Fruit fly (Drosophila melanogaster) whole organism, embryonic: ENCODE data around the gene Rbp1-like.

Experiments used
- CG10267 ChIP-seq: fragments of 200-800 bp; sonication (Bioruptor generic); optimal IDR thresholded peaks from 2 replicates; lab custom pipeline; 2018; ENCODE audit warnings: missing biosample characterization, mild to moderate bottlenecking, missing genetic modification characterization, moderate library complexity
- CG10366 ChIP-seq: fragments of 200-800 bp; sonication (Bioruptor generic); IDR thresholded peaks from 2 replicates; pipeline ENCODE4 v1.3.6; 2022; ENCODE audit warnings: missing biosample characterization, missing genetic modification characterization
- CG11723 ChIP-seq: fragments of 200-800 bp; sonication (Bioruptor generic); optimal IDR thresholded peaks from 2 replicates; lab custom pipeline; 2017; ENCODE audit warnings: missing biosample characterization, mild to moderate bottlenecking, missing genetic modification characterization
- CG12299 ChIP-seq: fragments of 200-800 bp; sonication (Bioruptor generic); optimal IDR thresholded peaks from 2 replicates; lab custom pipeline; 2018; ENCODE audit warnings: missing biosample characterization, mild to moderate bottlenecking, missing genetic modification characterization
- CG13424 ChIP-seq: fragments of 200-800 bp; sonication (Bioruptor generic); optimal IDR thresholded peaks from 2 replicates; lab custom pipeline; 2019; ENCODE audit warnings: missing biosample characterization, mild to moderate bottlenecking, missing genetic modification characterization, moderate library complexity
- CG15514 ChIP-seq: fragments of 200-800 bp; sonication (Bioruptor generic); optimal IDR thresholded peaks from 3 replicates; lab custom pipeline; 2017; ENCODE audit warnings: missing biosample characterization, missing genetic modification characterization, mild to moderate bottlenecking, moderate library complexity, missing genetic modification reagents
- CG18764 ChIP-seq: fragments of 200-800 bp; sonication (Bioruptor generic); optimal IDR thresholded peaks from 3 replicates; lab custom pipeline; 2016; ENCODE audit warnings: missing biosample characterization, missing genetic modification characterization
- CG2116 ChIP-seq: fragments of 200-800 bp; sonication (Bioruptor generic); optimal IDR thresholded peaks from 3 replicates; lab custom pipeline; 2018; ENCODE audit warnings: missing biosample characterization, mild to moderate bottlenecking, missing genetic modification characterization
- CG3163 ChIP-seq: fragments of 200-800 bp; sonication (Bioruptor generic); optimal IDR thresholded peaks from 3 replicates; lab custom pipeline; 2016; ENCODE audit warnings: missing biosample characterization, missing genetic modification characterization
- CG32772 ChIP-seq: fragments of 200-800 bp; sonication (Bioruptor generic); IDR thresholded peaks from 2 replicates; pipeline ENCODE4 v1.3.6; 2022; ENCODE audit warnings: missing biosample characterization, missing genetic modification characterization
- CG42726 ChIP-seq: fragments of 200-800 bp; sonication (Bioruptor generic); IDR thresholded peaks from 2 replicates; pipeline ENCODE4 v1.3.6; 2022; ENCODE audit warnings: missing biosample characterization, missing genetic modification characterization; ENCODE audit not compliant: partially characterized antibody
- CG6791 ChIP-seq: fragments of 200-800 bp; sonication (Bioruptor generic); IDR thresholded peaks from 3 replicates; pipeline ENCODE4 v1.3.6; 2022; ENCODE audit warnings: missing biosample characterization, missing genetic modification characterization; ENCODE audit not compliant: partially characterized antibody
- CG6813 ChIP-seq: fragments of 200-800 bp; sonication (Bioruptor generic); optimal IDR thresholded peaks from 2 replicates; lab custom pipeline; 2017; ENCODE audit warnings: missing biosample characterization, missing genetic modification characterization, mild to moderate bottlenecking, moderate library complexity, missing genetic modification reagents
- CG7745 ChIP-seq: fragments of 200-800 bp; sonication (Bioruptor generic); optimal IDR thresholded peaks from 2 replicates; lab custom pipeline; 2018; ENCODE audit warnings: missing biosample characterization, mild to moderate bottlenecking, missing genetic modification characterization, moderate library complexity
- CTCF ChIP-seq: fragments of 200-800 bp; sonication (Bioruptor generic); optimal IDR thresholded peaks from 2 replicates; lab custom pipeline; 2017; ENCODE audit warnings: missing biosample characterization, mild to moderate bottlenecking, missing genetic modification characterization, moderate library complexity
- CoRest ChIP-seq: fragments of 200-800 bp; sonication (Bioruptor generic); optimal IDR thresholded peaks from 3 replicates; lab custom pipeline; 2018; ENCODE audit warnings: missing biosample characterization, mild to moderate bottlenecking, missing genetic modification characterization, moderate library complexity
- Gug ChIP-seq: fragments of 200-800 bp; sonication (Bioruptor generic); IDR thresholded peaks from 4 replicates; pipeline ENCODE4 v1.3.6; 2022; ENCODE audit warnings: missing biosample characterization, missing genetic modification characterization
- HLHmδ ChIP-seq: fragments of 200-800 bp; sonication (Bioruptor generic); optimal IDR thresholded peaks from 2 replicates; lab custom pipeline; 2018; ENCODE audit warnings: missing biosample characterization, mild to moderate bottlenecking, missing genetic modification characterization, moderate library complexity
- Hand ChIP-seq: fragments of 200-800 bp; sonication (Bioruptor generic); optimal IDR thresholded peaks from 2 replicates; lab custom pipeline; 2017; ENCODE audit warnings: mild to moderate bottlenecking, missing biosample characterization, missing genetic modification reagents, missing genetic modification characterization
- HmgD ChIP-seq: fragments of 200-800 bp; sonication (Bioruptor generic); optimal IDR thresholded peaks from 3 replicates; lab custom pipeline; 2016; ENCODE audit warnings: missing biosample characterization, missing genetic modification characterization
- HmgZ ChIP-seq: fragments of 200-800 bp; sonication (Bioruptor generic); optimal IDR thresholded peaks from 2 replicates; lab custom pipeline; 2018; ENCODE audit warnings: missing biosample characterization, mild to moderate bottlenecking, missing genetic modification characterization
- Jarid2 ChIP-seq: fragments of 200-800 bp; sonication (Bioruptor generic); optimal IDR thresholded peaks from 3 replicates; lab custom pipeline; 2017; ENCODE audit warnings: mild to moderate bottlenecking, missing biosample characterization, missing genetic modification reagents, missing genetic modification characterization
- Lhr ChIP-seq: fragments of 200-800 bp; sonication (Bioruptor generic); optimal IDR thresholded peaks from 3 replicates; lab custom pipeline; 2017; ENCODE audit warnings: mild to moderate bottlenecking, missing biosample characterization, missing genetic modification reagents, missing genetic modification characterization
- Lpt ChIP-seq: fragments of >200 bp; optimal IDR thresholded peaks from 2 replicates; lab custom pipeline; 2018; ENCODE audit warnings: missing biosample characterization, missing genetic modification characterization
- MTF-1 ChIP-seq: fragments of 200-800 bp; sonication (Bioruptor generic); optimal IDR thresholded peaks from 2 replicates; lab custom pipeline; 2018; ENCODE audit warnings: missing biosample characterization, mild to moderate bottlenecking, missing genetic modification characterization, borderline replicate concordance
- Ravus ChIP-seq: fragments of 200-800 bp; sonication (Bioruptor generic); IDR thresholded peaks from 2 replicates; pipeline ENCODE4 v1.3.6; 2022; ENCODE audit warnings: missing biosample characterization, missing genetic modification characterization
- Rfx ChIP-seq: fragments of 200-800 bp; sonication (Bioruptor generic); IDR thresholded peaks from 2 replicates; pipeline ENCODE4 v1.3.6; 2022; ENCODE audit warnings: missing biosample characterization, missing genetic modification characterization
- Six4 ChIP-seq: fragments of 200-800 bp; sonication (Bioruptor generic); optimal IDR thresholded peaks from 2 replicates; lab custom pipeline; 2016; ENCODE audit warnings: missing biosample characterization, missing genetic modification characterization
- Sox102F ChIP-seq: fragments of 200-800 bp; sonication (Bioruptor generic); optimal IDR thresholded peaks from 2 replicates; lab custom pipeline; 2018; ENCODE audit warnings: missing biosample characterization, mild to moderate bottlenecking, missing genetic modification characterization, moderate library complexity
- ara ChIP-seq: fragments of 200-800 bp; sonication (Bioruptor generic); IDR thresholded peaks from 2 replicates; pipeline ENCODE4 v1.3.6; 2022; ENCODE audit warnings: missing biosample characterization, missing genetic modification characterization
- bowl ChIP-seq: fragments of 200-800 bp; sonication (Bioruptor generic); IDR thresholded peaks from 2 replicates; pipeline ENCODE4 v1.3.6; 2022; ENCODE audit warnings: missing biosample characterization, missing genetic modification characterization
- cad ChIP-seq: fragments of >200 bp; optimal IDR thresholded peaks from 2 replicates; lab custom pipeline; 2017; ENCODE audit warnings: missing biosample characterization, missing genetic modification characterization
- cg ChIP-seq: fragments of 200-800 bp; sonication (Bioruptor generic); optimal IDR thresholded peaks from 3 replicates; lab custom pipeline; 2019; ENCODE audit warnings: missing biosample characterization, mild to moderate bottlenecking, missing genetic modification characterization, moderate library complexity
- disco-r ChIP-seq: fragments of 200-800 bp; sonication (Bioruptor generic); optimal IDR thresholded peaks from 2 replicates; lab custom pipeline; 2016; ENCODE audit warnings: missing biosample characterization, missing genetic modification characterization
- dm ChIP-seq: fragments of 200-800 bp; sonication (Bioruptor generic); optimal IDR thresholded peaks from 3 replicates; lab custom pipeline; 2016; ENCODE audit warnings: missing biosample characterization, missing genetic modification characterization
- fd64A ChIP-seq: fragments of 200-800 bp; sonication (Bioruptor generic); optimal IDR thresholded peaks from 3 replicates; lab custom pipeline; 2018; ENCODE audit warnings: missing biosample characterization, mild to moderate bottlenecking, missing genetic modification characterization
- gfzf ChIP-seq: fragments of 200-800 bp; sonication (Bioruptor generic); optimal IDR thresholded peaks from 2 replicates; lab custom pipeline; 2016; ENCODE audit warnings: missing biosample characterization, mild to moderate bottlenecking, missing genetic modification characterization, moderate library complexity
- jumu ChIP-seq: fragments of 200-800 bp; sonication (Bioruptor generic); optimal IDR thresholded peaks from 3 replicates; lab custom pipeline; 2016; ENCODE audit warnings: missing biosample characterization, missing genetic modification characterization
- nerfin-1 ChIP-seq: fragments of 200-800 bp; sonication (Bioruptor generic); optimal IDR thresholded peaks from 3 replicates; lab custom pipeline; 2019; ENCODE audit warnings: missing biosample characterization, mild to moderate bottlenecking, missing genetic modification characterization, moderate library complexity
- pb ChIP-seq: fragments of 200-800 bp; sonication (Bioruptor generic); optimal IDR thresholded peaks from 3 replicates; lab custom pipeline; 2016; ENCODE audit warnings: missing biosample characterization, missing genetic modification characterization
- peb ChIP-seq: fragments of 200-800 bp; sonication (Bioruptor generic); IDR thresholded peaks from 2 replicates; pipeline ENCODE4 v1.3.6; 2022; ENCODE audit warnings: missing biosample characterization, missing genetic modification characterization
- pros ChIP-seq: fragments of 200-800 bp; sonication (Bioruptor generic); optimal IDR thresholded peaks from 3 replicates; lab custom pipeline; 2019; ENCODE audit warnings: missing biosample characterization, mild to moderate bottlenecking, missing genetic modification characterization, moderate library complexity
- row ChIP-seq: fragments of 200-800 bp; sonication (Bioruptor generic); IDR thresholded peaks from 3 replicates; pipeline ENCODE4 v1.3.6; 2022; ENCODE audit warnings: missing biosample characterization, missing genetic modification characterization
- sens ChIP-seq: fragments of 200-800 bp; sonication (Bioruptor generic); peaks from one replicate; lab custom pipeline; 2016; ENCODE audit warnings: missing biosample characterization, missing genetic modification characterization
- sob ChIP-seq: fragments of 200-800 bp; sonication (Bioruptor generic); IDR thresholded peaks from 2 replicates; pipeline ENCODE4 v1.3.6; 2022; ENCODE audit warnings: missing biosample characterization, missing genetic modification characterization
- tio ChIP-seq: fragments of 200-800 bp; sonication (Bioruptor generic); optimal IDR thresholded peaks from 2 replicates; lab custom pipeline; 2017; ENCODE audit warnings: missing biosample characterization, missing genetic modification characterization, inconsistent platforms
- tup ChIP-seq: fragments of 200-800 bp; sonication (Bioruptor generic); optimal IDR thresholded peaks from 2 replicates; lab custom pipeline; 2016; ENCODE audit warnings: missing biosample characterization, mild to moderate bottlenecking, missing genetic modification characterization, moderate library complexity
- usp ChIP-seq: fragments of >200 bp; optimal IDR thresholded peaks from 2 replicates; lab custom pipeline; 2017; ENCODE audit warnings: missing biosample characterization, missing genetic modification characterization
- zen2 ChIP-seq: fragments of 200-800 bp; sonication (Bioruptor generic); IDR thresholded peaks from 3 replicates; pipeline ENCODE4 v1.3.6; 2022; ENCODE audit warnings: missing biosample characterization, missing genetic modification characterization; ENCODE audit not compliant: partially characterized antibody

The Rbp1-like gene

dm6 chrX:13403962-13404830 is 19.5 kb upstream of the Rbp1-like start, which contains the start of gene GstT4 (continued):
- TF ChIP-seq CG6813, result peak; percentile 1
- no peak for TF ChIP-seq CG12299
- TF ChIP-seq MTF-1, result no peak
- TF ChIP-seq dm (GFP tag; lab: Kevin White, UChicago), result peak; percentile 37
- no peak for TF ChIP-seq peb (GFP tag; lab: Robert Waterston, UW)
- no peak for TF ChIP-seq gfzf
- no peak for TF ChIP-seq CG10267
- no peak for TF ChIP-seq pros
- TF ChIP-seq zen2 (GFP tag; lab: Robert Waterston, UW), result 0 out of 3 replicates have a peak, but pooled peaks have one; percentile 20
- no peak for TF ChIP-seq ara (GFP tag; lab: Robert Waterston, UW)
- peak; percentile 19 for TF ChIP-seq cg (GFP tag; lab: Kevin White, UChicago)
- no peak for TF ChIP-seq CG42726 (GFP tag; lab: Robert Waterston, UW)
- TF ChIP-seq HLHmδ (GFP tag; lab: Kevin White, UChicago), result no peak
- TF ChIP-seq Rfx (GFP tag; lab: Robert Waterston, UW), result peak; percentile 70
- peak; percentile 5 for TF ChIP-seq pb (GFP tag; lab: Kevin White, UChicago)
- TF ChIP-seq CG11723 (GFP tag; lab: Kevin White, UChicago), result no peak
- TF ChIP-seq CG10366 (GFP tag; lab: Robert Waterston, UW), result peak; percentile 63
- TF ChIP-seq HmgD (GFP tag; lab: Kevin White, UChicago), result peak; percentile 15
- no peak for TF ChIP-seq HmgZ
- TF ChIP-seq sob (GFP tag; lab: Robert Waterston, UW), result peak; percentile 44; the same call in 1 of the 2 replicates
- TF ChIP-seq Lhr, result no peak
- TF ChIP-seq CG6791 (GFP tag; lab: Robert Waterston, UW), result no peak
- TF ChIP-seq Jarid2 (GFP tag; lab: Kevin White, UChicago), result peak; percentile 66
- TF ChIP-seq CoRest (tag; lab: Kevin White, UChicago), result peak; percentile 59
- peak; percentile 40 for TF ChIP-seq Sox102F
- TF ChIP-seq usp (GFP tag; lab: Kevin White, UChicago), result no peak
- peak; percentile 90 for TF ChIP-seq row (GFP tag; lab: Robert Waterston, UW)
- peak; percentile 87 for TF ChIP-seq sens (GFP tag; lab: Kevin White, UChicago)
- peak; percentile 86 for TF ChIP-seq CG32772 (GFP tag; lab: Robert Waterston, UW)
- no peak for TF ChIP-seq Hand (GFP tag; lab: Kevin White, UChicago)
- peak; percentile 55; the same call in 2 of the 4 replicates for TF ChIP-seq Gug
- peak; percentile 18 for TF ChIP-seq CG3163 (GFP tag; lab: Kevin White, UChicago)
- no peak for TF ChIP-seq fd64A (GFP tag; lab: Kevin White, UChicago)
- no peak for TF ChIP-seq tup (GFP tag; lab: Kevin White, UChicago)
- no peak for TF ChIP-seq CG2116
- no peak for TF ChIP-seq Lpt (GFP tag; lab: Kevin White, UChicago)
- TF ChIP-seq CG13424 (tag; lab: Kevin White, UChicago), result peak; percentile 48
- TF ChIP-seq disco-r (GFP tag; lab: Kevin White, UChicago), result peak; percentile 3
- TF ChIP-seq tio, result peak; percentile 66
- TF ChIP-seq Six4 (GFP tag; lab: Kevin White, UChicago), result no peak
- no peak for TF ChIP-seq CTCF (GFP tag; lab: Kevin White, UChicago)
- TF ChIP-seq CG7745 (tag; lab: Kevin White, UChicago), result no peak
- peak; percentile 12 for TF ChIP-seq nerfin-1 (tag; lab: Kevin White, UChicago)
- no peak for TF ChIP-seq cad
- peak; percentile 17 for TF ChIP-seq CG15514
- TF ChIP-seq CG18764 (GFP tag; lab: Kevin White, UChicago), result no peak
- TF ChIP-seq bowl (GFP tag; lab: Robert Waterston, UW), result no peak
- TF ChIP-seq jumu (GFP tag; lab: Kevin White, UChicago), result peak; percentile 40
- TF ChIP-seq Ravus (GFP tag; lab: Robert Waterston, UW), result no peak
